Fruit fly (Drosophila melanogaster) whole organism, wandering third instar larva: Measurements from ENCODE around the gene hwt.

Experiments used
- Hnf4 ChIP-seq: fragments of 200-800 bp; sonication (Bioruptor generic); optimal IDR thresholded peaks from 2 replicates; lab custom pipeline; 2016; ENCODE audit warnings: missing biosample characterization, mild to moderate bottlenecking, missing genetic modification characterization
- Hr78 ChIP-seq: fragments of >200 bp; optimal IDR thresholded peaks from 2 replicates; lab custom pipeline; 2017; ENCODE audit warnings: missing biosample characterization, missing genetic modification characterization
- Hr83 ChIP-seq: fragments of 200-300 bp; sonication (Bioruptor generic); optimal IDR thresholded peaks from 2 replicates; lab custom pipeline; 2016; ENCODE audit warnings: missing biosample characterization, mild to moderate bottlenecking, missing genetic modification characterization, moderate library complexity; ENCODE audit not compliant: poor library complexity, severe bottlenecking
- Myc ChIP-seq: fragments of >200 bp; optimal IDR thresholded peaks from 2 replicates; lab custom pipeline; 2017
- Rel ChIP-seq, 2 experiments: fragments of 200-800 bp; sonication (Bioruptor generic) in 1 of 2; optimal IDR thresholded peaks; 2 replicates in 1 of 2; 3 replicates in 1 of 2; lab custom pipeline; 2016 to 2019; ENCODE audit warnings: mild to moderate bottlenecking in 2 of 2, missing biosample characterization in 2 of 2, missing genetic modification characterization in 2 of 2, moderate library complexity in 1 of 2
- Vsx2 ChIP-seq: fragments of 200-300, 225-300 bp; sonication (Bioruptor generic); optimal IDR thresholded peaks from 2 replicates; lab custom pipeline; 2018; ENCODE audit warnings: missing biosample characterization, missing genetic modification characterization; ENCODE audit not compliant: partially characterized antibody
- br ChIP-seq: fragments of 200-800 bp; sonication (Bioruptor generic); optimal IDR thresholded peaks from 2 replicates; lab custom pipeline; 2016; ENCODE audit warnings: missing biosample characterization, missing genetic modification characterization
- brk ChIP-seq: fragments of 200-800 bp; sonication (Bioruptor generic); optimal IDR thresholded peaks from 2 replicates; lab custom pipeline; 2016; ENCODE audit warnings: missing biosample characterization, mild to moderate bottlenecking, missing genetic modification characterization
- dmrt93B ChIP-seq: fragments of 200-800 bp; sonication (Bioruptor generic); optimal IDR thresholded peaks from 2 replicates; lab custom pipeline; 2018; ENCODE audit warnings: missing biosample characterization, mild to moderate bottlenecking, missing genetic modification characterization
- pan ChIP-seq: fragments of >200 bp; optimal IDR thresholded peaks from 2 replicates; lab custom pipeline; 2017
- psq ChIP-seq: fragments of 200-800 bp; sonication (Bioruptor generic); optimal IDR thresholded peaks from 3 replicates; lab custom pipeline; 2017; ENCODE audit warnings: missing biosample characterization, mild to moderate bottlenecking, missing genetic modification characterization, moderate library complexity
- usp ChIP-seq: fragments of >200 bp; optimal IDR thresholded peaks from 2 replicates; lab custom pipeline; 2017; ENCODE audit warnings: missing biosample characterization, missing genetic modification characterization
- woc ChIP-seq: sonication (Bioruptor generic); optimal IDR thresholded peaks from 2 replicates; lab custom pipeline; 2016; ENCODE audit warnings: missing biosample characterization, mild to moderate bottlenecking, missing genetic modification characterization

dm6 chrX:12469172-12469571, 99.1 kb downstream of the hwt start:
- TF ChIP-seq usp (no peak), Hr83 (GFP tag; lab: Kevin White, UChicago) (no peak), Vsx2 (GFP tag; lab: Kevin White, UChicago) (no peak), woc (no peak), pan (no peak), Rel (GFP tag; optimal IDR thresholded peaks at IDR 0.05; lab: Kevin White, UChicago) (no peak), Rel (tag; optimal IDR thresholded peaks at IDR 0.05; lab: Kevin White, UChicago) (no peak), brk (GFP tag; lab: Kevin White, UChicago) (no peak), psq (GFP tag; lab: Kevin White, UChicago) (no peak), Hr78 (GFP tag; lab: Kevin White, UChicago) (no peak), br (GFP tag; lab: Kevin White, UChicago) (no peak), dmrt93B (no peak), Myc (lab: Kevin White, UChicago) (no peak), Hnf4 (GFP tag; lab: Kevin White, UChicago) (no peak)
